Fruit fly (Drosophila melanogaster) whole organism, pupa: Measurements from ENCODE around the gene CG14397.

Experiments used
- CG10348 ChIP-seq: fragments of 200-800 bp; sonication (Bioruptor generic); IDR thresholded peaks from 2 replicates; pipeline ENCODE4 v1.3.6; 2022; ENCODE audit warnings: missing biosample characterization, missing genetic modification characterization
- CG12605 ChIP-seq: fragments of 200-800 bp; sonication (Bioruptor generic); IDR thresholded peaks from 2 replicates; pipeline ENCODE4 v1.3.6; 2022; ENCODE audit warnings: missing biosample characterization, missing genetic modification characterization
- CG13204 ChIP-seq: fragments of 200-800 bp; sonication (Bioruptor generic); optimal IDR thresholded peaks from 2 replicates; lab custom pipeline; 2018; ENCODE audit warnings: missing biosample characterization, mild to moderate bottlenecking, missing genetic modification characterization, moderate library complexity
- CG14655 ChIP-seq: fragments of 200-800 bp; sonication (Bioruptor generic); optimal IDR thresholded peaks from 3 replicates; lab custom pipeline; 2017; ENCODE audit warnings: mild to moderate bottlenecking, missing biosample characterization, missing genetic modification reagents, missing genetic modification characterization
- CG15710 ChIP-seq: fragments of 200-800 bp; sonication (Bioruptor generic); optimal IDR thresholded peaks from 2 replicates; lab custom pipeline; 2018; ENCODE audit warnings: missing biosample characterization, mild to moderate bottlenecking, missing genetic modification characterization, moderate library complexity
- CG17806 ChIP-seq: fragments of 200-800 bp; sonication (Bioruptor generic); optimal IDR thresholded peaks from 2 replicates; lab custom pipeline; 2018; ENCODE audit warnings: missing biosample characterization, mild to moderate bottlenecking, missing genetic modification characterization, moderate library complexity
- CG32121 ChIP-seq: fragments of 200-800 bp; sonication (Bioruptor generic); IDR thresholded peaks from 2 replicates; pipeline ENCODE4 v1.3.6; 2022; ENCODE audit warnings: missing biosample characterization, missing genetic modification characterization
- CG34367 ChIP-seq: fragments of 200-800 bp; sonication (Bioruptor generic); optimal IDR thresholded peaks from 2 replicates; lab custom pipeline; 2018; ENCODE audit warnings: missing biosample characterization, mild to moderate bottlenecking, missing genetic modification characterization
- CG4496 ChIP-seq: fragments of 200-800 bp; sonication (Bioruptor generic); IDR thresholded peaks from 3 replicates; pipeline ENCODE4 v1.3.6; 2022; ENCODE audit warnings: missing biosample characterization, missing genetic modification characterization
- CG8159 ChIP-seq: fragments of 200-800 bp; sonication (Bioruptor generic); optimal IDR thresholded peaks from 3 replicates; lab custom pipeline; 2018; ENCODE audit warnings: missing biosample characterization, mild to moderate bottlenecking, missing genetic modification characterization, moderate library complexity
- CG8301 ChIP-seq: fragments of 200-800 bp; sonication (Bioruptor generic); optimal IDR thresholded peaks from 2 replicates; lab custom pipeline; 2018; ENCODE audit warnings: missing biosample characterization, mild to moderate bottlenecking, missing genetic modification characterization
- CG9948 ChIP-seq: fragments of 200-800 bp; sonication (Bioruptor generic); optimal IDR thresholded peaks from 2 replicates; lab custom pipeline; 2018; ENCODE audit warnings: missing biosample characterization, mild to moderate bottlenecking, missing genetic modification characterization, moderate library complexity
- D1 ChIP-seq: fragments of 200-800 bp; sonication (Bioruptor generic); optimal IDR thresholded peaks from 2 replicates; lab custom pipeline; 2018; ENCODE audit warnings: missing biosample characterization, mild to moderate bottlenecking, missing genetic modification characterization, moderate library complexity
- EcR ChIP-seq: fragments of 200-800 bp; sonication (Bioruptor generic); optimal IDR thresholded peaks from 3 replicates; lab custom pipeline; 2019; ENCODE audit warnings: missing biosample characterization, missing genetic modification characterization, mild to moderate bottlenecking, moderate library complexity, missing genetic modification reagents
- Ets98B ChIP-seq: fragments of 200-800 bp; sonication (Bioruptor generic); IDR thresholded peaks from 2 replicates; pipeline ENCODE4 v1.3.6; 2022; ENCODE audit warnings: missing biosample characterization, missing genetic modification characterization
- Pif1A ChIP-seq: fragments of 200-800 bp; sonication (Bioruptor generic); optimal IDR thresholded peaks from 3 replicates; lab custom pipeline; 2016; ENCODE audit warnings: missing biosample characterization, missing genetic modification characterization
- Pif1B ChIP-seq: fragments of 200-800 bp; sonication (Bioruptor generic); optimal IDR thresholded peaks from 3 replicates; lab custom pipeline; 2016; ENCODE audit warnings: missing biosample characterization, missing genetic modification characterization
- Snoo ChIP-seq: fragments of 200-800 bp; sonication (Bioruptor generic); optimal IDR thresholded peaks from 3 replicates; lab custom pipeline; 2017; ENCODE audit warnings: missing biosample characterization, mild to moderate bottlenecking, missing genetic modification characterization, inconsistent platforms
- fd96Ca ChIP-seq: fragments of 200-800 bp; sonication (Bioruptor generic); IDR thresholded peaks from 3 replicates; pipeline ENCODE4 v1.3.6; 2022; ENCODE audit warnings: missing biosample characterization, missing genetic modification characterization
- gl ChIP-seq: fragments of 200-800 bp; sonication (Bioruptor generic); optimal IDR thresholded peaks from 2 replicates; lab custom pipeline; 2018; ENCODE audit warnings: missing biosample characterization, mild to moderate bottlenecking, missing genetic modification characterization
- rn ChIP-seq: fragments of 200-800 bp; sonication (Bioruptor generic); IDR thresholded peaks from 2 replicates; pipeline ENCODE4 v1.3.6; 2022; ENCODE audit warnings: missing biosample characterization, missing genetic modification characterization

The CG14397 gene

dm6 chr2L:21096448-21096994, 5.5 kb downstream of the CG14397 start, which contains the start of gene CG34136:
CG34136 (plus strand) TSS chr2L:21096922.
- peak; percentile 51 for TF ChIP-seq CG17806 (tag; lab: Kevin White, UChicago)
- TF ChIP-seq gl: peak; percentile 78
- peak; percentile 46 for TF ChIP-seq CG14655 (GFP tag; lab: Kevin White, UChicago)
- peak; percentile 29 for TF ChIP-seq CG15710
- peak; percentile 81 for TF ChIP-seq fd96Ca (GFP tag; lab: Robert Waterston, UW)
- peak; percentile 51 for TF ChIP-seq CG8301 (tag; lab: Kevin White, UChicago)
- TF ChIP-seq EcR: peak; percentile 9
- TF ChIP-seq Pif1A (GFP tag; lab: Kevin White, UChicago): peak; percentile 84
- peak; percentile 66 for TF ChIP-seq CG13204
- TF ChIP-seq Ets98B (GFP tag; lab: Robert Waterston, UW): peak; percentile 89
- TF ChIP-seq CG34367 (tag; lab: Kevin White, UChicago): peak; percentile 47
- TF ChIP-seq CG32121 (GFP tag; lab: Robert Waterston, UW): peak; percentile 78
- peak; percentile 24; the same call in 1 of the 2 replicates for TF ChIP-seq rn (GFP tag; lab: Robert Waterston, UW)
- TF ChIP-seq CG12605 (GFP tag; lab: Robert Waterston, UW): peak; percentile 90
- TF ChIP-seq CG4496 (GFP tag; lab: Robert Waterston, UW): peak; percentile 94
- TF ChIP-seq Pif1B (GFP tag; lab: Kevin White, UChicago): peak; percentile 76
- peak; percentile 27 for TF ChIP-seq CG9948 (tag; lab: Kevin White, UChicago)
- TF ChIP-seq CG10348 (GFP tag; lab: Robert Waterston, UW): no peak
- peak; percentile 51 for TF ChIP-seq CG8159
- peak; percentile 40 for TF ChIP-seq D1 (tag; lab: Kevin White, UChicago)
- TF ChIP-seq Snoo (tag; lab: Kevin White, UChicago): peak; percentile 33

dm6 chr2L:21097850-21098249, 6.8 kb downstream of the CG14397 start:
- TF ChIP-seq CG8159 (no peak), CG10348 (GFP tag; lab: Robert Waterston, UW) (no peak), gl (no peak), CG8301 (tag; lab: Kevin White, UChicago) (no peak), CG9948 (tag; lab: Kevin White, UChicago) (no peak), Snoo (tag; lab: Kevin White, UChicago) (no peak), CG12605 (GFP tag; lab: Robert Waterston, UW) (no peak), CG14655 (GFP tag; lab: Kevin White, UChicago) (no peak), D1 (tag; lab: Kevin White, UChicago) (no peak), EcR (no peak), CG13204 (no peak), CG34367 (tag; lab: Kevin White, UChicago) (no peak), CG17806 (tag; lab: Kevin White, UChicago) (no peak), Pif1A (GFP tag; lab: Kevin White, UChicago) (no peak), fd96Ca (GFP tag; lab: Robert Waterston, UW) (no peak)

- peak; percentile 3 for TF ChIP-seq CG15710
- no peak for TF ChIP-seq CG17806 (tag; lab: Kevin White, UChicago)
Measured at dm6 chr2L:21102399-21103108, 11.5 kb downstream of the CG14397 start, which contains the start of gene CG9257. CG9257 (plus strand) TSS chr2L:21102743.

- TF ChIP-seq CG4496 (GFP tag; lab: Robert Waterston, UW) (peak; percentile 49; the same call in 1 of the 3 replicates), CG17806 (tag; lab: Kevin White, UChicago) (no peak)
Measured at dm6 chr2L:21104326-21104725, 13.3 kb downstream of the CG14397 start, which contains the start of the genes CG46307 and Nhe2. CG46307 (plus strand) TSS chr2L:21104568. Nhe2 (plus strand) TSS chr2L:21104568.

DNA sequence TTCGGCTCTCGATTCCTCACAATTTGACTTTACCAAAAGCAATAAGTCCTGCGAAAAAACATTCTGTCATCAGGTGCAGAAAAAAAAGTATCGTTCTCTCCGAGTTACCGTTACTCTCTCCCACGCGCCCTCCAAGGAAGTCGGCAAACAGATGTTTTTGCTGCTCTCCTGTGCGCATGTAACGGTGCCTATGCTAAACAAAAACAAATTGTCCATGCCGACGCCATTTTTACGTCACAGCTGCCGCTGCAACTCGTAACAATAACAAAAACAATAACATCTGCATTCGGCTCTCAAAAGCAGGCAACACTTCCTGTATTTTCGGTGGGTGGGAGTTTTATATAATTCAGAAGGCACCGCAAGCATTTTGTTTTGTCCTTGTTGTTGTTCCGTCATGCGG, 14.1 kb downstream of the CG14397 start:
- TF ChIP-seq Pif1B (GFP tag; lab: Kevin White, UChicago): no peak

DNA sequence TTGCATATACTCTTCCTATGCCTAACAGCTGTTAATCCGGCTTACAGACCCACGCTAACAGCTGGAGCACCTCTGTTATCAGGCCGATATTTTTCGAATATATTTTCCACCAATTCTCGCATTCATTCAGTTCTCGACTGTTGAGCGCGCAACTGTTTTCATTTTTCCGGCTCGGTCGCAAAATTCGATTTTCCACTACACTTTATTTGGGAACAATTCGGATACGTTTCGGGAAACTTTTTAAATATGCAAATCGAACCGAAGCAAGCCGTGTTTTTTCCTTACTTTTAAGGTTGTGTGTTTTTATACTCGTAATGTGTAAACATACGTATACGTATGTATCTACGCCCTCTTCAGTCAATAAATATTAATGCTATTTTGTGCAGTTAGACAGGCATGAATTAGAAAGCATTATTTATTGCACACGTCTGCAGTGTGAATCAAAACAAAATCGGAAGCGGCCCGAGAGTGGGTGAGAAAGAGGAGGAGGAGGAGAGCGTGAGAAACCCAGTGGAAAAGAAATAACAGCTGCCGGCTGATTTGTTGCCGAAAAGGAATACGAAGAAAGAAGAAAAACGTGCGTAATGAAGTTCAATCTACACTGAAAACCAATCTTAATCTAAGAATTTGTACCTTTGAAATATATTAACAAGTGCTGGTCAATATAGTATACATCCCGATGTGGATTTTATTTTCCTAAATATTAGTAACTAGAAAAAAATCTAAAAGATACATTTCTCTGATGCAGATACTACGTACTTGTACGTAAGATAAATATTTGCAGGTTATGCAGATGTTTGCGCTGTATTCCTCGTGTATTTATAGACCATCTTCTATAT, 16.8 kb downstream of the CG14397 start:
- peak; percentile 17 for TF ChIP-seq CG8159
- peak; percentile 56 for TF ChIP-seq CG14655 (GFP tag; lab: Kevin White, UChicago)
- no peak for TF ChIP-seq CG34367 (tag; lab: Kevin White, UChicago)
- TF ChIP-seq gl: no peak
- TF ChIP-seq Ets98B (GFP tag; lab: Robert Waterston, UW): no peak
- TF ChIP-seq rn (GFP tag; lab: Robert Waterston, UW): no peak
- no peak for TF ChIP-seq fd96Ca (GFP tag; lab: Robert Waterston, UW)
- no peak for TF ChIP-seq Snoo (tag; lab: Kevin White, UChicago)
- TF ChIP-seq CG8301 (tag; lab: Kevin White, UChicago): peak; percentile 64
- no peak for TF ChIP-seq CG4496 (GFP tag; lab: Robert Waterston, UW)
- no peak for TF ChIP-seq EcR
- TF ChIP-seq Pif1B (GFP tag; lab: Kevin White, UChicago): no peak
- TF ChIP-seq D1 (tag; lab: Kevin White, UChicago): no peak
- TF ChIP-seq CG9948 (tag; lab: Kevin White, UChicago): peak; percentile 46
- peak; percentile 32 for TF ChIP-seq Pif1A (GFP tag; lab: Kevin White, UChicago)
- no peak for TF ChIP-seq CG13204
- TF ChIP-seq CG12605 (GFP tag; lab: Robert Waterston, UW): no peak
- TF ChIP-seq CG17806 (tag; lab: Kevin White, UChicago): peak; percentile 27
- peak; percentile 13; the same call in 1 of the 2 replicates for TF ChIP-seq CG32121 (GFP tag; lab: Robert Waterston, UW)
- peak; percentile 12 for TF ChIP-seq CG15710
- TF ChIP-seq CG10348 (GFP tag; lab: Robert Waterston, UW): no peak
